Worm (Caenorhabditis elegans) whole organism, mixed stage, embryonic: ENCODE measurements around the gene cutl-24.

Source experiments
- M03D4.4 ChIP-seq: sonication (generic microtip); optimal IDR thresholded peaks from 2 replicates; lab custom pipeline; 2017; ENCODE audit warnings: mild to moderate bottlenecking, missing genetic modification characterization, missing compliant biosample characterization
- bed-3 ChIP-seq: fragments of 200-800 bp; sonication (Bioruptor generic); optimal IDR thresholded peaks from 3 replicates; lab custom pipeline; 2018; ENCODE audit warnings: mild to moderate bottlenecking, missing genetic modification characterization, moderate library complexity, missing compliant biosample characterization
- blmp-1 ChIP-seq: fragments of 150-350 bp; optimal IDR thresholded peaks from 2 replicates; lab custom pipeline; 2014; ENCODE audit warnings: missing biosample characterization, missing genetic modification characterization
- ceh-39 ChIP-seq: fragments of 150-350 bp; optimal IDR thresholded peaks from 2 replicates; lab custom pipeline; 2014; ENCODE audit warnings: missing biosample characterization, missing genetic modification characterization
- ceh-43 ChIP-seq: fragments of 200-800 bp; sonication (Bioruptor generic); optimal IDR thresholded peaks from 2 replicates; lab custom pipeline; 2018; ENCODE audit warnings: mild to moderate bottlenecking, missing genetic modification characterization, moderate library complexity, missing compliant biosample characterization
- ceh-83 ChIP-seq: fragments of 200-800 bp; sonication (Bioruptor generic); optimal IDR thresholded peaks from 2 replicates; lab custom pipeline; 2018; ENCODE audit warnings: mild to moderate bottlenecking, missing genetic modification characterization, missing compliant biosample characterization
- ces-1 ChIP-seq: fragments of 150-350 bp; optimal IDR thresholded peaks from 2 replicates; lab custom pipeline; 2014; ENCODE audit warnings: missing biosample characterization, missing genetic modification reagents, missing genetic modification characterization
- cnd-1 ChIP-seq: fragments of 200-800 bp; sonication (Bioruptor generic); optimal IDR thresholded peaks from 2 replicates; lab custom pipeline; 2018; ENCODE audit warnings: mild to moderate bottlenecking, missing genetic modification characterization, missing compliant biosample characterization
- drap-1 ChIP-seq: fragments of 200-800 bp; sonication (Bioruptor generic); optimal IDR thresholded peaks from 3 replicates; lab custom pipeline; 2018; ENCODE audit warnings: mild to moderate bottlenecking, missing genetic modification characterization, missing compliant biosample characterization
- elt-1 ChIP-seq: sonication (generic microtip); optimal IDR thresholded peaks from 2 replicates; lab custom pipeline; 2017; ENCODE audit warnings: missing genetic modification characterization, mild to moderate bottlenecking, missing compliant biosample characterization, antibody characterized with exemption, moderate library complexity, borderline replicate concordance; ENCODE audit not compliant: insufficient read depth
- elt-3 ChIP-seq: fragments of 150-350 bp; optimal IDR thresholded peaks from 2 replicates; lab custom pipeline; 2014; ENCODE audit warnings: missing biosample characterization, missing genetic modification characterization
- flh-1 ChIP-seq: fragments of 200-800 bp; sonication (Bioruptor generic); optimal IDR thresholded peaks from 2 replicates; lab custom pipeline; 2018; ENCODE audit warnings: mild to moderate bottlenecking, missing genetic modification characterization, moderate library complexity, missing compliant biosample characterization
- ham-2 ChIP-seq: fragments of 200-800 bp; sonication (Bioruptor generic); optimal IDR thresholded peaks from 2 replicates; lab custom pipeline; 2018; ENCODE audit warnings: mild to moderate bottlenecking, missing genetic modification characterization, missing compliant biosample characterization
- hlh-1 ChIP-seq: fragments of 150-350 bp; optimal IDR thresholded peaks from 2 replicates; lab custom pipeline; 2014; ENCODE audit warnings: missing biosample characterization, missing genetic modification reagents, missing genetic modification characterization
- lin-13 ChIP-seq: fragments of 150-350 bp; optimal IDR thresholded peaks from 2 replicates; lab custom pipeline; 2014; ENCODE audit warnings: missing biosample characterization, missing genetic modification characterization
- lin-32 ChIP-seq: fragments of 200-800 bp; sonication (Bioruptor generic); optimal IDR thresholded peaks from 2 replicates; lab custom pipeline; 2018; ENCODE audit warnings: mild to moderate bottlenecking, missing genetic modification characterization, missing compliant biosample characterization
- mab-5 ChIP-seq: fragments of 150-350 bp; optimal IDR thresholded peaks from 2 replicates; lab custom pipeline; 2014; ENCODE audit warnings: missing biosample characterization, missing genetic modification characterization
- mep-1 ChIP-seq: fragments of 150-350 bp; optimal IDR thresholded peaks from 2 replicates; lab custom pipeline; 2017; ENCODE audit warnings: missing biosample characterization, missing genetic modification reagents, missing genetic modification characterization, inconsistent platforms
- mls-2 ChIP-seq: sonication (generic microtip); optimal IDR thresholded peaks from 2 replicates; lab custom pipeline; 2016; ENCODE audit warnings: mild to moderate bottlenecking, missing genetic modification characterization, moderate library complexity, missing compliant biosample characterization
- nhr-12 ChIP-seq: fragments of 150-350 bp; optimal IDR thresholded peaks from 2 replicates; lab custom pipeline; 2014; ENCODE audit warnings: missing biosample characterization, missing genetic modification characterization
- nhr-2 ChIP-seq: fragments of 150-350 bp; optimal IDR thresholded peaks from 2 replicates; lab custom pipeline; 2014; ENCODE audit warnings: missing biosample characterization, missing genetic modification characterization
- nhr-237 ChIP-seq: fragments of 150-350 bp; optimal IDR thresholded peaks from 2 replicates; lab custom pipeline; 2014; ENCODE audit warnings: missing biosample characterization, missing genetic modification characterization
- nhr-76 ChIP-seq: sonication (generic microtip); optimal IDR thresholded peaks from 2 replicates; lab custom pipeline; 2017; ENCODE audit warnings: missing biosample characterization, missing genetic modification characterization
- pha-4 ChIP-seq: fragments of 150-350 bp; optimal IDR thresholded peaks from 2 replicates; lab custom pipeline; 2018; ENCODE audit warnings: missing biosample characterization, missing genetic modification reagents, missing genetic modification characterization
- snpc-4 ChIP-seq: fragments of 150-350 bp; optimal IDR thresholded peaks from 2 replicates; lab custom pipeline; 2014; ENCODE audit warnings: missing biosample characterization, missing genetic modification characterization
- sptf-1 ChIP-seq: sonication (generic microtip); optimal IDR thresholded peaks from 2 replicates; lab custom pipeline; 2017; ENCODE audit warnings: mild to moderate bottlenecking, missing genetic modification characterization, moderate library complexity, missing compliant biosample characterization
- tbx-8 ChIP-seq: fragments of 200-800 bp; sonication (Bioruptor generic); optimal IDR thresholded peaks from 2 replicates; lab custom pipeline; 2018; ENCODE audit warnings: mild to moderate bottlenecking, missing genetic modification characterization, moderate library complexity, missing compliant biosample characterization
- unc-120 ChIP-seq: sonication (generic microtip); optimal IDR thresholded peaks from 2 replicates; lab custom pipeline; 2017; ENCODE audit warnings: missing genetic modification characterization, missing compliant biosample characterization; ENCODE audit not compliant: poor library complexity, severe bottlenecking
- unc-39 ChIP-seq: fragments of 150-350 bp; optimal IDR thresholded peaks from 2 replicates; lab custom pipeline; 2014; ENCODE audit warnings: missing biosample characterization, missing genetic modification characterization
- unc-62 ChIP-seq: fragments of 150-350 bp; optimal IDR thresholded peaks from 2 replicates; lab custom pipeline; 2014; ENCODE audit warnings: missing biosample characterization, missing genetic modification reagents, missing genetic modification characterization
- zip-8 ChIP-seq: fragments of 150-350 bp; optimal IDR thresholded peaks from 2 replicates; lab custom pipeline; 2014; ENCODE audit warnings: missing biosample characterization, missing genetic modification characterization
- ztf-11 ChIP-seq: fragments of 150-350 bp; optimal IDR thresholded peaks from 2 replicates; lab custom pipeline; 2014; ENCODE audit warnings: missing biosample characterization, missing genetic modification characterization

The cutl-24 gene

ce11 chrIV:179700-180099 is 14.8 kb downstream of the cutl-24 start:
- TF ChIP-seq tbx-8 (no peak), nhr-2 (no peak), unc-39 (tag; lab: Kevin White, UChicago) (no peak), ceh-43 (GFP tag; lab: Kevin White, UChicago) (no peak), M03D4.4 (tag; lab: Kevin White, UChicago) (no peak), blmp-1 (no peak), ceh-39 (no peak), pha-4 (tag; lab: Kevin White, UChicago) (no peak), ztf-11 (tag; lab: Kevin White, UChicago) (no peak), mls-2 (no peak), nhr-237 (no peak), snpc-4 (tag; lab: Kevin White, UChicago) (no peak), nhr-12 (tag; lab: Kevin White, UChicago) (no peak), mep-1 (tag; lab: Kevin White, UChicago) (no peak), unc-120 (tag; lab: Kevin White, UChicago) (no peak), lin-13 (tag; lab: Kevin White, UChicago) (no peak), hlh-1 (no peak), nhr-76 (no peak), flh-1 (GFP tag; lab: Kevin White, UChicago) (no peak), zip-8 (no peak)

ce11 chrIV:183519-183918 is 18.6 kb downstream of the cutl-24 start:
- no peak for TF ChIP-seq elt-3 (tag; lab: Kevin White, UChicago)
- TF ChIP-seq M03D4.4 (tag; lab: Kevin White, UChicago) = no peak
- TF ChIP-seq sptf-1 (tag; lab: Kevin White, UChicago) = no peak
- TF ChIP-seq mab-5 (tag; lab: Kevin White, UChicago) = no peak
- no peak for TF ChIP-seq hlh-1
- no peak for TF ChIP-seq ceh-83 (GFP tag; lab: Kevin White, UChicago)
- no peak for TF ChIP-seq ceh-43 (GFP tag; lab: Kevin White, UChicago)
- TF ChIP-seq nhr-2 = no peak
- TF ChIP-seq mls-2 = no peak
- no peak for TF ChIP-seq nhr-12 (tag; lab: Kevin White, UChicago)
- no peak for TF ChIP-seq ces-1 (GFP tag; lab: Kevin White, UChicago)
- no peak for TF ChIP-seq snpc-4 (tag; lab: Kevin White, UChicago)
- no peak for TF ChIP-seq lin-32 (GFP tag; lab: Kevin White, UChicago)

ce11 chrIV:184184-184583 is 19.3 kb downstream of the cutl-24 start, which contains the start of gene pnc-1:
Gene pnc-1, plus strand, starts transcription at chrIV:184484.
- TF ChIP-seq lin-32 (GFP tag; lab: Kevin White, UChicago) (no peak), ham-2 (no peak), ceh-43 (GFP tag; lab: Kevin White, UChicago) (no peak), nhr-2 (no peak), ceh-39 (no peak), bed-3 (no peak), snpc-4 (tag; lab: Kevin White, UChicago) (no peak), ces-1 (GFP tag; lab: Kevin White, UChicago) (no peak), unc-62 (no peak), M03D4.4 (tag; lab: Kevin White, UChicago) (no peak)

- peak; percentile 71 for TF ChIP-seq ces-1 (GFP tag; lab: Kevin White, UChicago)
- peak; percentile 23 for TF ChIP-seq hlh-1
- TF ChIP-seq elt-3 (tag; lab: Kevin White, UChicago) = no peak
- TF ChIP-seq lin-13 (tag; lab: Kevin White, UChicago) = no peak
Observed at ce11 chrIV:186110-186509, 21.2 kb downstream of the cutl-24 start.

- TF ChIP-seq snpc-4 (tag; lab: Kevin White, UChicago) = no peak
- no peak for TF ChIP-seq cnd-1 (tag; lab: Kevin White, UChicago)
- no peak for TF ChIP-seq mep-1 (tag; lab: Kevin White, UChicago)
- no peak for TF ChIP-seq drap-1
- TF ChIP-seq elt-3 (tag; lab: Kevin White, UChicago) = no peak
Observed at ce11 chrIV:187336-187735, 22.5 kb downstream of the cutl-24 start.

ce11 chrIV:189087-189486 is 24.2 kb downstream of the cutl-24 start:
- no peak for TF ChIP-seq unc-39 (tag; lab: Kevin White, UChicago)
- no peak for TF ChIP-seq sptf-1 (tag; lab: Kevin White, UChicago)
- TF ChIP-seq elt-3 (tag; lab: Kevin White, UChicago) = no peak
- TF ChIP-seq snpc-4 (tag; lab: Kevin White, UChicago) = no peak
- TF ChIP-seq mab-5 (tag; lab: Kevin White, UChicago) = no peak
- TF ChIP-seq lin-32 (GFP tag; lab: Kevin White, UChicago) = no peak
- no peak for TF ChIP-seq nhr-237
- TF ChIP-seq elt-1 (tag; lab: Kevin White, UChicago) = no peak
- no peak for TF ChIP-seq cnd-1 (tag; lab: Kevin White, UChicago)
- TF ChIP-seq ceh-83 (GFP tag; lab: Kevin White, UChicago) = no peak
- TF ChIP-seq unc-62 = no peak
- TF ChIP-seq drap-1 = no peak
